Worm (Caenorhabditis elegans) whole organism, L2 larva: ENCODE measurements around the gene hlh-1.

ENCODE experiments used
- aly-2 ChIP-seq: fragments of 150-350 bp; optimal IDR thresholded peaks from 2 replicates; lab custom pipeline; 2014; ENCODE audit warnings: missing biosample characterization, missing genetic modification characterization
- ceh-82 ChIP-seq: fragments of 150-350 bp; optimal IDR thresholded peaks from 2 replicates; lab custom pipeline; 2014; ENCODE audit warnings: missing biosample characterization, missing genetic modification characterization
- ztf-11 ChIP-seq: sonication (generic microtip); optimal IDR thresholded peaks from 2 replicates; lab custom pipeline; 2017; ENCODE audit warnings: missing biosample characterization, missing genetic modification characterization

ce11 chrII:4525185-4525584 is 6.8 kb downstream of the hlh-1 start:
- TF ChIP-seq ceh-82 (tag; lab: Kevin White, UChicago) (no peak), aly-2 (no peak), ztf-11 (tag; lab: Kevin White, UChicago) (no peak)
